Fruit fly (Drosophila melanogaster): ENCODE results near the gene CG17646.

- TF ChIP-seq cic (GFP tag; optimal IDR thresholded peaks at IDR 0.05) (no peak), tj (GFP tag; optimal IDR thresholded peaks at IDR 0.05) (no peak), CG11617 (GFP tag; optimal IDR thresholded peaks at IDR 0.05) (no peak), Crg-1 (GFP tag; optimal IDR thresholded peaks at IDR 0.05) (no peak), CG12768 (GFP tag; optimal IDR thresholded peaks at IDR 0.05) (no peak)
Observed at dm6 chr2L:1756351-1756750, 24.0 kb downstream of the CG17646 start, which contains the start of gene Gr22f.

All from whole organism, adult.